ENCODE assay signal across 5 worm cellular contexts in the genomic region with DNA sequence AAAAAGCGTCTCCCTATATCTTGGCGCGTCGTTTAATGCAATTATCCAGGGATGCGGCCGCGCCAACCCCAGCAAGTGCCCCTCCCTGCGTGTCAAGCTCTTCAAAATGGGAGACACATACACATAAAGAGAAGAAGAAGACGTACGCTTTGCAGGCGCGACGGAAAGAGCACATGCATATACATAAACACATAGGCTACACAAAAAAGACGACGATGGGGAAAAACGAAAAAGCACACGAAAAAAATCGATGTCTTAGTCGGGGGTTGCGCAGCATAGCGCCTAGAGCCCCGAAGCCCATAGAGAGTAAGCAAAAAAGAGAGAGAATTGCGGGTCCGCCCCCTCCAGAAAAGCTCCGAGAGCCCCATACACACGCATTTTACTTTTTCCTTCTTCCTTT.
TF ChIP-seq lines count a peak whose summit lies in the region.

tpan-1 (plus strand) TSS at position 398 of the 400 bp plus-strand sequence.

TF ChIP-seq in whole organism, L1 larva, 84 proteins besides CTCF, POLR2A, EP300 and RAD21 (continued from another document):
- TF ChIP-seq lin-14 (GFP tag; optimal IDR thresholded peaks at IDR 0.05; lab: Kevin White, UChicago), result peak; percentile 92
- no peak for TF ChIP-seq nhr-11 (tag; optimal IDR thresholded peaks at IDR 0.05; lab: Kevin White, UChicago)
- TF ChIP-seq mab-9 (GFP tag; IDR thresholded peaks at IDR 0.05; lab: Robert Waterston, UW), result peak; percentile 48; the same call in 1 of the 2 replicates
- TF ChIP-seq isw-1 (GFP tag; IDR thresholded peaks at IDR 0.05; lab: Robert Waterston, UW), result peak; percentile 40
- peak; percentile 29 for TF ChIP-seq mep-1 (tag; optimal IDR thresholded peaks at IDR 0.05; lab: Kevin White, UChicago)
- TF ChIP-seq nhr-71 (tag; optimal IDR thresholded peaks at IDR 0.05; lab: Kevin White, UChicago), result peak; percentile 68
- no peak for TF ChIP-seq tlp-1 (tag; optimal IDR thresholded peaks at IDR 0.05; lab: Kevin White, UChicago)
- TF ChIP-seq nhr-19 (GFP tag; conservative IDR thresholded peaks at IDR 0.05; lab: Robert Waterston, UW), result peak; percentile 36; the same call in 1 of the 2 replicates
- TF ChIP-seq efl-1 (optimal IDR thresholded peaks at IDR 0.05; lab: Kevin White, UChicago), result peak; percentile 7 to 9
- TF ChIP-seq efl-1 (GFP tag; optimal IDR thresholded peaks at IDR 0.05 in 1 of 2; lab: Kevin White, UChicago), result peak; percentile 1 to 83
- TF ChIP-seq aly-2 (tag; optimal IDR thresholded peaks at IDR 0.05; lab: Kevin White, UChicago), result no peak
- TF ChIP-seq fkh-8 (tag; optimal IDR thresholded peaks at IDR 0.05; lab: Kevin White, UChicago), result peak; percentile 83
- no peak for TF ChIP-seq lin-39 (tag; optimal IDR thresholded peaks at IDR 0.05; lab: Kevin White, UChicago)
- peak; percentile 62 for TF ChIP-seq unc-86 (tag; optimal IDR thresholded peaks at IDR 0.05; lab: Kevin White, UChicago)
- TF ChIP-seq snpc-4 (tag; optimal IDR thresholded peaks at IDR 0.05; lab: Kevin White, UChicago), result peak; percentile 34
- TF ChIP-seq mdl-1 (tag; optimal IDR thresholded peaks at IDR 0.05; lab: Kevin White, UChicago), result peak in 1 of 2 experiments; percentile 38
TF ChIP-seq in whole organism, L1 larva: peak in this region for 30.

TF ChIP-seq in whole organism, L3 larva, 47 proteins besides CTCF, POLR2A, EP300 and RAD21 (continued from another document):
- no peak for TF ChIP-seq ceh-16 (tag; optimal IDR thresholded peaks at IDR 0.05; lab: Kevin White, UChicago)
- peak; percentile 6 for TF ChIP-seq skn-1 (tag; optimal IDR thresholded peaks at IDR 0.05; lab: Kevin White, UChicago)
- TF ChIP-seq aly-2 (tag; optimal IDR thresholded peaks at IDR 0.05; lab: Kevin White, UChicago), result no peak
- TF ChIP-seq nhr-67 (tag; optimal IDR thresholded peaks at IDR 0.05; lab: Kevin White, UChicago), result no peak
- TF ChIP-seq nhr-12 (tag; optimal IDR thresholded peaks at IDR 0.05; lab: Kevin White, UChicago), result no peak
- no peak for TF ChIP-seq ceh-82 (tag; optimal IDR thresholded peaks at IDR 0.05; lab: Kevin White, UChicago)
- TF ChIP-seq unc-39 (tag; optimal IDR thresholded peaks at IDR 0.05; lab: Kevin White, UChicago), result no peak
- no peak for TF ChIP-seq jun-1 (tag; optimal IDR thresholded peaks at IDR 0.05; lab: Kevin White, UChicago)
TF ChIP-seq in whole organism, L3 larva: peak in this region for 8.

TF ChIP-seq in whole organism, L4 larva, 104 proteins besides CTCF, POLR2A, EP300 and RAD21 (continued from another document):
- TF ChIP-seq dmd-9 (GFP tag; IDR thresholded peaks at IDR 0.05; lab: Robert Waterston, UW) (0 out of 2 replicates have a peak, but pooled peaks have one; percentile 38), F37D6.2 (tag; optimal IDR thresholded peaks at IDR 0.05; lab: Kevin White, UChicago) (peak; percentile 3), hlh-30 (tag; optimal IDR thresholded peaks at IDR 0.05; lab: Kevin White, UChicago; ENCODE audit: insufficient read depth) (peak; percentile 42), nhr-11 (tag; optimal IDR thresholded peaks at IDR 0.05; lab: Kevin White, UChicago) (peak; percentile 32), hif-1 (tag; optimal IDR thresholded peaks at IDR 0.05; lab: Kevin White, UChicago) (peak in 1 of 2 experiments; percentile 92), Y105C5A.15 (GFP tag; IDR thresholded peaks at IDR 0.05; lab: Robert Waterston, UW) (no peak), aha-1 (tag; lab: Kevin White, UChicago) (peak; percentile 78)

TF ChIP-seq in whole organism, late embryonic, 69 proteins besides CTCF, POLR2A, EP300 and RAD21 (continued from another document):
- no peak for TF ChIP-seq Y22D7AL.16 (tag; optimal IDR thresholded peaks at IDR 0.05; lab: Kevin White, UChicago)
- no peak for TF ChIP-seq fkh-6 (tag; optimal IDR thresholded peaks at IDR 0.05; lab: Kevin White, UChicago)
- no peak for TF ChIP-seq ama-1 (optimal IDR thresholded peaks at IDR 0.05; lab: Kevin White, UChicago)
- TF ChIP-seq ceh-19 (GFP tag; optimal IDR thresholded peaks at IDR 0.05; lab: Kevin White, UChicago), result peak; percentile 62
- TF ChIP-seq odd-2 (tag; optimal IDR thresholded peaks at IDR 0.05; lab: Kevin White, UChicago), result no peak
- TF ChIP-seq tbx-2 (tag; optimal IDR thresholded peaks at IDR 0.05; lab: Kevin White, UChicago), result peak; percentile 54
- no peak for TF ChIP-seq syd-9 (tag; optimal IDR thresholded peaks at IDR 0.05; lab: Kevin White, UChicago)
- peak; percentile 8 for TF ChIP-seq sox-4 (tag; optimal IDR thresholded peaks at IDR 0.05; lab: Kevin White, UChicago)
- TF ChIP-seq pha-4 (tag; optimal IDR thresholded peaks at IDR 0.05; lab: Kevin White, UChicago), result no peak
- no peak for TF ChIP-seq tbx-7 (tag; optimal IDR thresholded peaks at IDR 0.05; lab: Kevin White, UChicago)
- TF ChIP-seq ceh-34 (tag; optimal IDR thresholded peaks at IDR 0.05; lab: Kevin White, UChicago), result no peak
- TF ChIP-seq ceh-48 (tag; optimal IDR thresholded peaks at IDR 0.05; lab: Kevin White, UChicago), result peak; percentile 83
- no peak for TF ChIP-seq dmd-4 (tag; optimal IDR thresholded peaks at IDR 0.05; lab: Kevin White, UChicago; ENCODE audit: borderline replicate concordance)
- peak; percentile 97 for TF ChIP-seq unc-42 (tag; optimal IDR thresholded peaks at IDR 0.05; lab: Kevin White, UChicago)

TF ChIP-seq in whole organism, young adult, 124 proteins besides CTCF, POLR2A, EP300 and RAD21 (continued from another document):
- TF ChIP-seq mcd-1 (GFP tag; IDR thresholded peaks at IDR 0.05; lab: Robert Waterston, UW), result no peak
- TF ChIP-seq him-1 (tag; optimal IDR thresholded peaks at IDR 0.05; lab: Kevin White, UChicago), result no peak
- TF ChIP-seq aptf-2 (GFP tag; conservative IDR thresholded peaks at IDR 0.05; lab: Robert Waterston, UW), result no peak
- TF ChIP-seq B0336.3 (GFP tag; IDR thresholded peaks at IDR 0.05; lab: Robert Waterston, UW), result no peak
- no peak for TF ChIP-seq F23B12.7 (tag; optimal IDR thresholded peaks at IDR 0.05; lab: Kevin White, UChicago; ENCODE audit: insufficient read depth)
- TF ChIP-seq T26A5.8 (tag; optimal IDR thresholded peaks at IDR 0.05; lab: Kevin White, UChicago), result no peak
- TF ChIP-seq B0019.2 (GFP tag; conservative IDR thresholded peaks at IDR 0.05; lab: Robert Waterston, UW), result no peak
- TF ChIP-seq D2030.7 (GFP tag; IDR thresholded peaks at IDR 0.05; lab: Robert Waterston, UW), result no peak
- no peak for TF ChIP-seq sptf-2 (GFP tag; optimal IDR thresholded peaks at IDR 0.05; lab: Kevin White, UChicago)
- no peak for TF ChIP-seq ccch-3 (GFP tag; optimal IDR thresholded peaks at IDR 0.05; lab: Kevin White, UChicago)
- TF ChIP-seq Y53F4B.3 (GFP tag; IDR thresholded peaks at IDR 0.05; lab: Robert Waterston, UW), result no peak
- TF ChIP-seq bed-2 (GFP tag; IDR thresholded peaks at IDR 0.05; lab: Robert Waterston, UW), result no peak
- no peak for TF ChIP-seq ceh-79 (tag; optimal IDR thresholded peaks at IDR 0.05; lab: Kevin White, UChicago)
- no peak for TF ChIP-seq fkh-3 (tag; optimal IDR thresholded peaks at IDR 0.05; lab: Kevin White, UChicago)
- TF ChIP-seq akir-1 (GFP tag; optimal IDR thresholded peaks at IDR 0.05; lab: Kevin White, UChicago), result no peak
- TF ChIP-seq ztf-28 (GFP tag; IDR thresholded peaks at IDR 0.05; lab: Robert Waterston, UW), result no peak
- 0 out of 2 replicates have a peak, but pooled peaks have one; percentile 22 for TF ChIP-seq ekl-4 (GFP tag; IDR thresholded peaks at IDR 0.05; lab: Robert Waterston, UW)
- no peak for TF ChIP-seq ztf-18 (tag; optimal IDR thresholded peaks at IDR 0.05; lab: Kevin White, UChicago)
- no peak for TF ChIP-seq rpc-1 (optimal IDR thresholded peaks at IDR 0.05; lab: Kevin White, UChicago)
- TF ChIP-seq rpc-1 (tag; optimal IDR thresholded peaks at IDR 0.05; lab: Kevin White, UChicago), result no peak
- TF ChIP-seq lag-1 (GFP tag; IDR thresholded peaks at IDR 0.05; lab: Robert Waterston, UW), result no peak
- TF ChIP-seq nhr-90 (tag; optimal IDR thresholded peaks at IDR 0.05; lab: Kevin White, UChicago), result no peak
